Worm (Caenorhabditis elegans) whole organism, early embryonic: ENCODE results near the gene ceh-82.

Experiments used
- B0310.2 ChIP-seq: sonication (generic microtip); optimal IDR thresholded peaks from 2 replicates; lab custom pipeline; 2016; ENCODE audit warnings: mild to moderate bottlenecking, missing genetic modification characterization, missing compliant biosample characterization
- ama-1 ChIP-seq: fragments of 150-350 bp; optimal IDR thresholded peaks from 2 replicates; lab custom pipeline; 2014
- ceh-13 ChIP-seq: fragments of 200-800 bp; sonication (Bioruptor generic); optimal IDR thresholded peaks from 2 replicates; lab custom pipeline; 2018; ENCODE audit warnings: mild to moderate bottlenecking, missing genetic modification characterization, missing compliant biosample characterization
- flt-1 ChIP-seq: fragments of 200-800 bp; sonication (Bioruptor generic); IDR thresholded peaks from 2 replicates; pipeline ENCODE4 v1.3.6; 2022; ENCODE audit warnings: missing genetic modification characterization, missing compliant biosample characterization
- hmbx-1 ChIP-seq: sonication (generic microtip); optimal IDR thresholded peaks from 2 replicates; lab custom pipeline; 2016; ENCODE audit warnings: mild to moderate bottlenecking, missing genetic modification characterization, missing compliant biosample characterization
- pes-1 ChIP-seq: fragments of 200-800 bp; sonication (Bioruptor generic); IDR thresholded peaks from 2 replicates; pipeline ENCODE4 v1.3.6; 2022; ENCODE audit warnings: missing genetic modification reagents, missing genetic modification characterization, missing compliant biosample characterization

DNA sequence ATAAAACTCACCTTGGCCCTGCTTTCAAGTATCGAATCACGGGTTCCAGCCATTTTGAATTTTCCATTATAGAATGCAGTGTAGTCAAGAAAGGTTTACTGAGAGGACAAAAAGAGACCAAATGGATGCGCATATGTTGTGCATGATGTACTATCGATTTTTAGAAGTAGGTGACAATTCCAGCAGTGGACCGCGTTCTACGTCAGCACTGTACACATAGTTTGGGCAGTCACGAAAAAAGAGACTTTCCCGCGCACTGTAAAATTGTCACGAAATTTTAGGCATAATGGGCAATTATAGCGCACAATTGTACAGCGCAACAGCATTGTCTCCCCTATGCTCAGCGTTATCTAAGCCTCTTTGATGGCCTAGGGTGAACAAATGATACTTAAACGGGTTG is 41.0 kb upstream of the ceh-82 start, which contains the start of gene fbxc-22:
- TF ChIP-seq ama-1 (lab: Kevin White, UChicago) (no peak), B0310.2 (tag; lab: Kevin White, UChicago) (no peak), flt-1 (GFP tag; lab: Robert Waterston, UW) (no peak), hmbx-1 (tag; lab: Kevin White, UChicago) (no peak), pes-1 (GFP tag; lab: Robert Waterston, UW) (no peak), ceh-13 (GFP tag; lab: Kevin White, UChicago) (no peak)
